Fruit fly (Drosophila melanogaster) Kc167 (cell line): ENCODE measurements around the gene Cpr67Fa2.

Source experiments
- Myc ChIP-seq: fragments of >200 bp; optimal IDR thresholded peaks from 2 replicates; lab custom pipeline; 2017; ENCODE audit warnings: missing external identifiers
- Sin3A ChIP-seq: fragments of >200 bp; optimal IDR thresholded peaks from 2 replicates; lab custom pipeline; 2018; ENCODE audit warnings: missing external identifiers
- insv ChIP-seq: fragments of >200 bp; optimal IDR thresholded peaks from 3 replicates; lab custom pipeline; 2018; ENCODE audit warnings: missing external identifiers

dm6 chr3L:10940312-10940711 lies 48.8 kb downstream of the Cpr67Fa2 start:
- TF ChIP-seq Myc (lab: Kevin White, UChicago): no peak
- TF ChIP-seq insv (lab: Kevin White, UChicago): no peak
- TF ChIP-seq Sin3A: no peak
